Fruit fly (Drosophila melanogaster): Measurements from ENCODE around the gene TFAM.

DNA sequence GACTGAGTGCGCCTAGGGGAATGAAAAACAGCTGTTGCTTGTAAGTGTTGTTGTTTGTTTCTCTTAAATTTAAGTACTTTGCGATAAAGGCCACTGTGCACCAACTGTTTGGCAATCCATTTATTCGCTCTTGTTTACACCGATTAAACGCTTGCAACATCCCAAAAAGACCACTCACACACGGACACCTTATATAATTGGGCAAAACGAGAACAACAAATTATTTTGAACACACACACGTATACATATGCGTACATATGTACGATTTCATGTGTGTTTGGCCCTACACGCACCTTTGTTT lies 19.7 kb downstream of the TFAM start:
- no peak for TF ChIP-seq EcR (GFP tag; optimal IDR thresholded peaks at IDR 0.05)
- TF ChIP-seq CG8301 (tag; optimal IDR thresholded peaks at IDR 0.05): no peak
- no peak for TF ChIP-seq CG10348 (GFP tag; IDR thresholded peaks at IDR 0.05)
- TF ChIP-seq CG17806 (tag; optimal IDR thresholded peaks at IDR 0.05): no peak
- no peak for TF ChIP-seq CG12605 (GFP tag; IDR thresholded peaks at IDR 0.05)
- no peak for TF ChIP-seq CG15710 (tag; optimal IDR thresholded peaks at IDR 0.05)
- no peak for TF ChIP-seq CG9948 (tag; optimal IDR thresholded peaks at IDR 0.05)
- no peak for TF ChIP-seq CG14655 (GFP tag; optimal IDR thresholded peaks at IDR 0.05)
- TF ChIP-seq CG32121 (GFP tag; IDR thresholded peaks at IDR 0.05): no peak
